Fruit fly (Drosophila melanogaster) Kc167 (cell line): Measurements from ENCODE around the gene Peritrophin-A.

Experiments
- Myc ChIP-seq: fragments of >200 bp; optimal IDR thresholded peaks from 2 replicates; lab custom pipeline; 2017; ENCODE audit warnings: missing external identifiers
- Sin3A ChIP-seq: fragments of >200 bp; optimal IDR thresholded peaks from 2 replicates; lab custom pipeline; 2018; ENCODE audit warnings: missing external identifiers
- h ChIP-seq: fragments of >200 bp; optimal IDR thresholded peaks from 3 replicates; lab custom pipeline; 2018; ENCODE audit warnings: missing external identifiers
- insv ChIP-seq: fragments of >200 bp; optimal IDR thresholded peaks from 3 replicates; lab custom pipeline; 2018; ENCODE audit warnings: missing external identifiers
- psq ChIP-seq: fragments of >200 bp; optimal IDR thresholded peaks from 2 replicates; lab custom pipeline; 2017; ENCODE audit warnings: missing external identifiers
- ttk ChIP-seq: sonication (Bioruptor generic); optimal IDR thresholded peaks from 2 replicates; lab custom pipeline; 2017; ENCODE audit warnings: missing external identifiers

DNA sequence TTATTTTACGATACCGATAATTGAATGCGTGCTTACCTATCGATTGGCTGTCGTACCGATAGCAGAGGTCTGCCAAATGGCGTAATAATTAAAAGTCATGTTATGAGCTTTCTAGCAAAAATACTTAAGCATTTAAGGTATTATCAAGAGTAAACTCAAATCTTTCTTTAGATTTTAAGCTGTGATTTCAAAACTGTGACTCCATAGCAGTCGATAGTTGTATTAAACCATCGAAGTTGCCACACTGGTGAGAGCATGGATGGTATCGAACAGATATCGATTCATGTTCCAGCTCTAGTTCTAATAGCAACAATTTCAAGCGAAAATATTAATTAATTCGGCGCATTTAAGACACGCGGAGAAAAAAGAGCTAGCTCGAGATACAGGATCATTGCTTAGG is 6.6 kb downstream of the Peritrophin-A start, which contains the start of the genes CG17068 and Rab10:
- TF ChIP-seq insv (lab: Kevin White, UChicago), result no peak
- TF ChIP-seq h (lab: Kevin White, UChicago), result no peak
- TF ChIP-seq psq (lab: Kevin White, UChicago), result no peak
- no peak for TF ChIP-seq ttk (lab: Kevin White, UChicago)
- no peak for TF ChIP-seq Sin3A (lab: Kevin White, UChicago)
- TF ChIP-seq Myc, result no peak
